Worm (Caenorhabditis elegans) whole organism, late embryonic: ENCODE results near the gene chil-12.

ENCODE experiments used
- ama-1 ChIP-seq: fragments of 150-350 bp; optimal IDR thresholded peaks from 2 replicates; lab custom pipeline; 2014
- ceh-14 ChIP-seq: sonication (generic microtip); optimal IDR thresholded peaks from 2 replicates; lab custom pipeline; 2016; ENCODE audit warnings: missing genotype, missing genetic modification characterization, missing compliant biosample characterization
- ceh-34 ChIP-seq: sonication (generic microtip); optimal IDR thresholded peaks from 2 replicates; lab custom pipeline; 2016; ENCODE audit warnings: mild to moderate bottlenecking, missing genetic modification characterization, missing compliant biosample characterization
- ceh-6 ChIP-seq: fragments of 200-800 bp; sonication (Bioruptor generic); optimal IDR thresholded peaks from 2 replicates; lab custom pipeline; 2018; ENCODE audit warnings: mild to moderate bottlenecking, missing genetic modification characterization, missing compliant biosample characterization
- ceh-9 ChIP-seq: sonication (generic microtip); optimal IDR thresholded peaks from 2 replicates; lab custom pipeline; 2016; ENCODE audit warnings: mild to moderate bottlenecking, missing genetic modification characterization, inconsistent platforms, missing compliant biosample characterization
- dmd-4 ChIP-seq: sonication (generic microtip); optimal IDR thresholded peaks from 2 replicates; lab custom pipeline; 2016; ENCODE audit warnings: borderline replicate concordance, missing genetic modification characterization, missing compliant biosample characterization
- dve-1 ChIP-seq: sonication (generic microtip); optimal IDR thresholded peaks from 2 replicates; lab custom pipeline; 2017; ENCODE audit warnings: antibody characterized with exemption, mild to moderate bottlenecking, missing genetic modification characterization, missing compliant biosample characterization
- eyg-1 ChIP-seq: sonication (generic microtip); optimal IDR thresholded peaks from 2 replicates; lab custom pipeline; 2016; ENCODE audit warnings: missing genotype, missing genetic modification characterization, missing compliant biosample characterization
- nhr-11 ChIP-seq: fragments of 150-350 bp; optimal IDR thresholded peaks from 2 replicates; lab custom pipeline; 2014; ENCODE audit warnings: missing biosample characterization, missing genetic modification characterization
- pat-9 ChIP-seq: fragments of 200-800 bp; sonication (Bioruptor generic); optimal IDR thresholded peaks from 2 replicates; lab custom pipeline; 2018; ENCODE audit warnings: mild to moderate bottlenecking, missing genetic modification characterization, moderate library complexity, missing compliant biosample characterization
- pha-4 ChIP-seq: fragments of 150-350 bp; optimal IDR thresholded peaks from 2 replicates; lab custom pipeline; 2018; ENCODE audit warnings: missing biosample characterization, missing genetic modification reagents, missing genetic modification characterization
- pqm-1 ChIP-seq: sonication (generic microtip); optimal IDR thresholded peaks from 2 replicates; lab custom pipeline; 2016; ENCODE audit warnings: missing genetic modification characterization, missing compliant biosample characterization
- rnt-1 ChIP-seq: sonication (generic microtip); optimal IDR thresholded peaks from 2 replicates; lab custom pipeline; 2016; ENCODE audit warnings: missing genetic modification characterization, missing compliant biosample characterization
- zip-5 ChIP-seq: sonication (generic microtip); optimal IDR thresholded peaks from 2 replicates; lab custom pipeline; 2016; ENCODE audit warnings: missing genetic modification characterization, missing compliant biosample characterization

DNA sequence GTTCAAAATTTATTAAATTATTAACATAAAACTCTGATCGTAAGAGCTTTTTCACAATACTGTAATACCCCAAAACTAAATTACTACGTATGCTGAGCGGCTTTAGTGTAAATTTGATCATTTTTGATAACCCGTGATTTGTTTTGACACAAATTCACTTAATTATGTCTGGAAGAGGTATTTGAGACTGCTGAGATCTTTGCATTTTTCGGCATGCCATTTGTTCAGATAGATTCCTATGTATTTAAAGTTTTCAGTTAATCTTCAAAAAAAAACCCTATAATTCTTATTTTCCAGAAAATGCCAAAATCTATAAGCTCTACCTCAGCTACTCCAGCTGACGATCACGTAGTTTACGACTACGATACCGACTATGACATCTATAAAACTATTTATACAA, 11.1 kb upstream of the chil-12 start, which contains the start of gene srw-15:
- TF ChIP-seq pha-4 (tag; lab: Kevin White, UChicago) (no peak), ama-1 (lab: Kevin White, UChicago) (no peak), nhr-11 (tag; lab: Kevin White, UChicago) (no peak), eyg-1 (tag; lab: Kevin White, UChicago) (no peak), ceh-34 (tag; lab: Kevin White, UChicago) (no peak), pat-9 (tag; lab: Kevin White, UChicago) (no peak), dve-1 (tag; lab: Kevin White, UChicago) (no peak), rnt-1 (tag; lab: Kevin White, UChicago) (no peak), zip-5 (tag; lab: Kevin White, UChicago) (no peak), ceh-14 (tag; lab: Kevin White, UChicago) (no peak), ceh-9 (tag; lab: Kevin White, UChicago) (no peak), pqm-1 (tag; lab: Kevin White, UChicago) (no peak), ceh-6 (GFP tag; lab: Kevin White, UChicago) (no peak), dmd-4 (tag; lab: Kevin White, UChicago) (no peak)
